Worm (Caenorhabditis elegans) whole organism, L2 larva: Measurements from ENCODE around the gene igcm-1.

ENCODE experiments used
- R02D3.7 ChIP-seq: fragments of 150-350 bp; optimal IDR thresholded peaks from 2 replicates; lab custom pipeline; 2014; ENCODE audit warnings: missing biosample characterization, missing genetic modification characterization
- ceh-82 ChIP-seq: fragments of 150-350 bp; optimal IDR thresholded peaks from 2 replicates; lab custom pipeline; 2014; ENCODE audit warnings: missing biosample characterization, missing genetic modification characterization
- elt-1 ChIP-seq: fragments of 150-350 bp; optimal IDR thresholded peaks from 2 replicates; lab custom pipeline; 2014; ENCODE audit warnings: missing biosample characterization, missing genetic modification characterization
- elt-3 ChIP-seq: sonication (generic microtip); optimal IDR thresholded peaks from 2 replicates; lab custom pipeline; 2017; ENCODE audit warnings: missing biosample characterization, missing genetic modification characterization
- lin-39 ChIP-seq: fragments of 150-350 bp; optimal IDR thresholded peaks from 2 replicates; lab custom pipeline; 2014; ENCODE audit warnings: missing biosample characterization, missing genetic modification reagents, missing genetic modification characterization
- nhr-10 ChIP-seq: sonication (generic microtip); optimal IDR thresholded peaks from 2 replicates; lab custom pipeline; 2017; ENCODE audit warnings: missing biosample characterization, missing genetic modification characterization
- nhr-77 ChIP-seq: fragments of 150-350 bp; optimal IDR thresholded peaks from 2 replicates; lab custom pipeline; 2014; ENCODE audit warnings: missing biosample characterization, missing genetic modification characterization
- unc-62 ChIP-seq: fragments of 150-350 bp; optimal IDR thresholded peaks from 2 replicates; lab custom pipeline; 2014; ENCODE audit warnings: missing biosample characterization, missing genetic modification reagents, missing genetic modification characterization

DNA sequence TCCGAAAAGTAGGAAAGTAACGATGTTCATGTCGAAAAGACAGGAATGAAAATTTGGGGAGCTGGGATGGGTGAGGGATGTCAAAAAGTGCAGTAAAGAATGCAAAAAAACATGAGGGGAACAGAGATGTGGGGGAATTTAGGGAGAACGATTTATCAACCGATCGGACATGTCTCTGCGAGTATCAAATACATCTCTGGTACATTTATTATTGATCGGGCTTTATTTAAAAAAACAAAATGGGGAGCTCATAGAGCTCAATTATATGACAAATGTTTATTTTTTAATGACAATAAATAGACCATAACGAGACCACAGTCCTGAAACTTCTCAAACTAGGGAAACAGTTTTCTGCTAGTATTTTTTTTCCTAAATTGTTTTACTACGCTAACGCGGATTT, 40.6 kb downstream of the igcm-1 start, which contains the start of gene F25E2.2:
- TF ChIP-seq ceh-82 (tag; lab: Kevin White, UChicago) (no peak), R02D3.7 (tag; lab: Kevin White, UChicago) (no peak), lin-39 (tag; lab: Kevin White, UChicago) (no peak), nhr-77 (tag; lab: Kevin White, UChicago) (no peak), elt-1 (tag; lab: Kevin White, UChicago) (no peak), nhr-10 (tag; lab: Kevin White, UChicago) (no peak), elt-3 (tag; lab: Kevin White, UChicago) (no peak), unc-62 (GFP tag; lab: Kevin White, UChicago) (no peak)
